Worm (Caenorhabditis elegans): ENCODE measurements around the gene sru-3.

The sru-3 gene

DNA sequence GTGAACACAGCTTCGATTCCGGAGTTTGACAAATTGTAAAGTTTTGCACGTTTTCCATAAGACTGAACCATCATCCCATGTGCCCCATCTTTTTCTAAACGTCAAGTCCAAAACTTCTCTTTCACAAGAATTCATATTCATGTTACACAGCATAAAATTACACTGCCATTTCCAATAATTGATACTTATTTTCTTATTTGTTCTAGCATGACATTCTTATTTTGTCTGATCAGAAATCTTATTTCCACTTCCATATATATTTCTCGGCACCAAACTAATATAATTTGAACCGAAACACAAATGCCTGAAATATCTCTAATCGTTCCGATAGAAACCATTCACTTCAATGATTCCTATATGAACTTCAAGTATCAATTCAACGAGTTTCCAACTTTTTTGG, 10.4 kb upstream of the sru-3 start, which contains the start of gene sru-2:
Gene sru-2, plus strand, starts transcription at position 301 of the 400 bp plus-strand sequence.
- TF ChIP-seq pha-4 (tag; optimal IDR thresholded peaks at IDR 0.05) (no peak), T26A5.8 (tag; optimal IDR thresholded peaks at IDR 0.05) (no peak), attf-5 (GFP tag; optimal IDR thresholded peaks at IDR 0.05) (no peak), hmg-1.2 (GFP tag; IDR thresholded peaks at IDR 0.05) (no peak), rec-8 (tag; optimal IDR thresholded peaks at IDR 0.05) (no peak), fkh-3 (tag; optimal IDR thresholded peaks at IDR 0.05) (no peak), K12H6.12 (tag; optimal IDR thresholded peaks at IDR 0.05) (no peak), ztf-22 (GFP tag; optimal IDR thresholded peaks at IDR 0.05) (no peak), akir-1 (GFP tag; optimal IDR thresholded peaks at IDR 0.05) (no peak), die-1 (tag; optimal IDR thresholded peaks at IDR 0.05) (no peak), nfya-1 (tag; optimal IDR thresholded peaks at IDR 0.05; ENCODE audit: borderline replicate concordance, insufficient read depth) (no peak), K11D2.4 (GFP tag; IDR thresholded peaks at IDR 0.05) (no peak), Y56A3A.18 (GFP tag; IDR thresholded peaks at IDR 0.05) (no peak), sptf-2 (GFP tag; optimal IDR thresholded peaks at IDR 0.05) (no peak), aptf-3 (GFP tag; IDR thresholded peaks at IDR 0.05) (no peak), nhr-179 (tag; optimal IDR thresholded peaks at IDR 0.05) (no peak)

DNA sequence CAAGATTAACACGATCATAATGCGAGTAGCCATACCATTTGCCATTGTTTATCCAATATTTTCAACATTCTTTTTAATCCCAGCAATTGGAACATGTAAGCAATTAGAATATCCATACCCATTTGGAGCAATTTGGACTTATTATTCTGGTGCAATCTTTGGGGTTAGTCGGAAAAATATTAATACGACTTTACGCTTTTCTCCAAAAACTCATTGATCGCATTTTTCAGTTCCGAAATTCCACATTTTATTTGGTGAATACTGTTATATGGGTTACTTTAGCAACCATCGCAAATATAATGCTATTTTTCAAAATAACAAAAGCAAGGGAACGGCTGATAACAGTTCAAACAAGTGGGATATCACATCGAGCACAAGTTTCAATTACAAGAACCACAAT, 9.6 kb upstream of the sru-3 start:
- TF ChIP-seq cebp-2 (GFP tag; IDR thresholded peaks at IDR 0.05): no peak
- no peak for TF ChIP-seq dpl-1 (GFP tag; optimal IDR thresholded peaks at IDR 0.05)
- TF ChIP-seq repo-1 (tag; optimal IDR thresholded peaks at IDR 0.05): no peak
- no peak for TF ChIP-seq sptf-2 (GFP tag; optimal IDR thresholded peaks at IDR 0.05)
- no peak for TF ChIP-seq snpc-1.1 (tag; optimal IDR thresholded peaks at IDR 0.05; ENCODE audit: insufficient read depth)
- no peak for TF ChIP-seq F52B5.7 (tag; optimal IDR thresholded peaks at IDR 0.05)
- no peak for TF ChIP-seq nhr-120 (GFP tag; IDR thresholded peaks at IDR 0.05)
- no peak for TF ChIP-seq athp-1 (tag; optimal IDR thresholded peaks at IDR 0.05)
- TF ChIP-seq ztf-3 (GFP tag; optimal IDR thresholded peaks at IDR 0.05): no peak
- TF ChIP-seq lin-26 (GFP tag; IDR thresholded peaks at IDR 0.05): no peak
- TF ChIP-seq dpff-1 (tag; optimal IDR thresholded peaks at IDR 0.05): no peak
- no peak for TF ChIP-seq B0336.3 (GFP tag; IDR thresholded peaks at IDR 0.05)
- no peak for TF ChIP-seq hlh-12 (tag; optimal IDR thresholded peaks at IDR 0.05)

DNA sequence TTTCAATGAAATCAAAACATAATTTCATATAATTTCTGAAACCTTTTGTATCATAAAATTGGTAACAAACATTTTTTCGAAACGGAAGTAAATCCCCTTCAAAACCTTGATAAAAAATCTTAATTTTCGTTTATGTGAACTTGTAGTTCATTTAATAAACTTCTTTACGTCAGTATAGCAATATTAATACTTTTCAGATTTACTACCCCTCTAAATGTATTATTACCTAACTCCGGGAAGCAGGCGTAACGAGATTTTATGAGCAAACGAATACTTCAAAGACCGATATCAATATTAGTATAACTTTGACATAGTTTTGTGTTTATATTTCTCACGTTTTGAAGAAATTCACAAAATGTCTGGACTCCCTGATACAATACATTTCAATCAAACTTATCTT, 8.1 kb upstream of the sru-3 start, which contains the start of gene sru-1:
Gene sru-1, plus strand, starts transcription at position 301 of the 400 bp plus-strand sequence.
- TF ChIP-seq him-1 (tag; optimal IDR thresholded peaks at IDR 0.05): no peak
- TF ChIP-seq ceh-40 (GFP tag; IDR thresholded peaks at IDR 0.05): no peak
- TF ChIP-seq tbx-9 (tag; optimal IDR thresholded peaks at IDR 0.05; ENCODE audit: borderline replicate concordance): no peak
- no peak for TF ChIP-seq attf-5 (GFP tag; optimal IDR thresholded peaks at IDR 0.05)
- no peak for TF ChIP-seq ceh-27 (GFP tag; optimal IDR thresholded peaks at IDR 0.05)
- TF ChIP-seq unc-130 (GFP tag; optimal IDR thresholded peaks at IDR 0.05): no peak
- TF ChIP-seq T26A5.8 (tag; optimal IDR thresholded peaks at IDR 0.05): no peak
- TF ChIP-seq somi-1 (GFP tag; optimal IDR thresholded peaks at IDR 0.05): no peak
- no peak for TF ChIP-seq lin-40 (tag; optimal IDR thresholded peaks at IDR 0.05)
- TF ChIP-seq Y53F4B.3 (GFP tag; IDR thresholded peaks at IDR 0.05): no peak
- TF ChIP-seq F57A8.1 (GFP tag; optimal IDR thresholded peaks at IDR 0.05): no peak
- TF ChIP-seq aptf-2 (GFP tag; conservative IDR thresholded peaks at IDR 0.05): no peak
- no peak for TF ChIP-seq zim-3 (tag; optimal IDR thresholded peaks at IDR 0.05)

All from whole organism, young adult.